Worm (Caenorhabditis elegans) whole organism, L2 larva: ENCODE data around the gene irld-14.
"Not testable (repeated sequence)": the region's sequence is repeated elsewhere in the genome, so short reads cannot be mapped to it uniquely, and the experiment has no call there.

ENCODE experiments used
- C34F6.9 ChIP-seq: fragments of 150-350 bp; optimal IDR thresholded peaks from 2 replicates; lab custom pipeline; 2014; ENCODE audit warnings: missing biosample characterization, missing genetic modification characterization
- F13H6.1 ChIP-seq: sonication (generic microtip); optimal IDR thresholded peaks from 2 replicates; lab custom pipeline; 2016; ENCODE audit warnings: missing genetic modification characterization, missing compliant biosample characterization
- alr-1 ChIP-seq: fragments of 150-350 bp; optimal IDR thresholded peaks from 2 replicates; lab custom pipeline; 2014; ENCODE audit warnings: missing biosample characterization, missing genetic modification characterization
- aly-2 ChIP-seq: fragments of 150-350 bp; optimal IDR thresholded peaks from 2 replicates; lab custom pipeline; 2014; ENCODE audit warnings: missing biosample characterization, missing genetic modification characterization
- ama-1 ChIP-seq: fragments of 150-350 bp; optimal IDR thresholded peaks from 2 replicates; lab custom pipeline; 2018; ENCODE audit warnings: inconsistent platforms
- ceh-16 ChIP-seq: fragments of 150-350 bp; optimal IDR thresholded peaks from 2 replicates; lab custom pipeline; 2014; ENCODE audit warnings: missing biosample characterization, missing genetic modification characterization
- ceh-82 ChIP-seq: fragments of 150-350 bp; optimal IDR thresholded peaks from 2 replicates; lab custom pipeline; 2014; ENCODE audit warnings: missing biosample characterization, missing genetic modification characterization
- crh-2 ChIP-seq: sonication (generic microtip); optimal IDR thresholded peaks from 2 replicates; lab custom pipeline; 2017; ENCODE audit warnings: missing biosample characterization, missing genetic modification characterization
- dmd-4 ChIP-seq: sonication (generic microtip); optimal IDR thresholded peaks from 2 replicates; lab custom pipeline; 2017; ENCODE audit warnings: missing biosample characterization, missing genetic modification characterization
- egl-27 ChIP-seq: sonication (generic microtip); optimal IDR thresholded peaks from 3 replicates; lab custom pipeline; 2017; ENCODE audit warnings: missing biosample characterization, missing genetic modification reagents, missing genetic modification characterization
- elt-3 ChIP-seq: sonication (generic microtip); optimal IDR thresholded peaks from 2 replicates; lab custom pipeline; 2017; ENCODE audit warnings: missing biosample characterization, missing genetic modification characterization
- fos-1 ChIP-seq: fragments of 150-350 bp; optimal IDR thresholded peaks from 2 replicates; lab custom pipeline; 2014; ENCODE audit warnings: missing biosample characterization, missing genetic modification characterization
- gmeb-1 ChIP-seq: fragments of 150-350 bp; optimal IDR thresholded peaks from 2 replicates; lab custom pipeline; 2014; ENCODE audit warnings: missing biosample characterization, missing genetic modification characterization
- lin-11 ChIP-seq: fragments of 150-350 bp; sonication (generic microtip); optimal IDR thresholded peaks from 2 replicates; lab custom pipeline; 2014; ENCODE audit warnings: missing biosample characterization, missing genetic modification characterization, inconsistent platforms, mixed read lengths
- lin-39 ChIP-seq: fragments of 150-350 bp; optimal IDR thresholded peaks from 2 replicates; lab custom pipeline; 2014; ENCODE audit warnings: missing biosample characterization, missing genetic modification reagents, missing genetic modification characterization
- lsy-2 ChIP-seq, 2 experiments: fragments of 150-350 bp in 1 of 2; sonication (generic microtip) in 1 of 2; optimal IDR thresholded peaks; 2 replicates each; lab custom pipeline; 2014 to 2017; ENCODE audit warnings: missing biosample characterization in 2 of 2, missing genetic modification characterization in 2 of 2
- mab-5 ChIP-seq: fragments of 150-350 bp; optimal IDR thresholded peaks from 2 replicates; lab custom pipeline; 2014; ENCODE audit warnings: missing biosample characterization, missing genetic modification characterization
- mbf-1 ChIP-seq: sonication (generic microtip); optimal IDR thresholded peaks from 2 replicates; lab custom pipeline; 2017; ENCODE audit warnings: missing biosample characterization, missing genetic modification characterization
- mdl-1 ChIP-seq, 2 experiments: fragments of 150-350 bp in 1 of 2; sonication (generic microtip) in 1 of 2; optimal IDR thresholded peaks; 2 replicates each; lab custom pipeline; 2017; ENCODE audit warnings: missing biosample characterization in 2 of 2, missing genetic modification characterization in 2 of 2
- nhr-10 ChIP-seq: sonication (generic microtip); optimal IDR thresholded peaks from 2 replicates; lab custom pipeline; 2017; ENCODE audit warnings: missing biosample characterization, missing genetic modification characterization
- nhr-12 ChIP-seq: fragments of 150-350 bp; optimal IDR thresholded peaks from 2 replicates; lab custom pipeline; 2014; ENCODE audit warnings: missing biosample characterization, missing genetic modification characterization
- nhr-129 ChIP-seq: fragments of 150-350 bp; optimal IDR thresholded peaks from 2 replicates; lab custom pipeline; 2014; ENCODE audit warnings: missing biosample characterization, missing genetic modification characterization
- nhr-21 ChIP-seq: fragments of 150-350 bp; optimal IDR thresholded peaks from 2 replicates; lab custom pipeline; 2014; ENCODE audit warnings: missing biosample characterization, missing genetic modification characterization
- nhr-23 ChIP-seq: fragments of 150-350 bp; optimal IDR thresholded peaks from 2 replicates; lab custom pipeline; 2014; ENCODE audit warnings: missing biosample characterization, missing genetic modification reagents, missing genetic modification characterization
- nhr-237 ChIP-seq: fragments of 150-350 bp; optimal IDR thresholded peaks from 2 replicates; lab custom pipeline; 2014; ENCODE audit warnings: missing biosample characterization, missing genetic modification characterization
- nhr-25 ChIP-seq: fragments of 150-350 bp; sonication (generic microtip); optimal IDR thresholded peaks from 3 replicates; lab custom pipeline; 2014; ENCODE audit warnings: missing biosample characterization, missing genetic modification characterization
- nhr-6 ChIP-seq: fragments of 150-350 bp; optimal IDR thresholded peaks from 2 replicates; lab custom pipeline; 2014; ENCODE audit warnings: missing biosample characterization, missing genetic modification characterization
- nhr-77 ChIP-seq: fragments of 150-350 bp; optimal IDR thresholded peaks from 2 replicates; lab custom pipeline; 2014; ENCODE audit warnings: missing biosample characterization, missing genetic modification characterization
- sem-4 ChIP-seq: fragments of 150-350 bp; optimal IDR thresholded peaks from 2 replicates; lab custom pipeline; 2014; ENCODE audit warnings: missing biosample characterization, missing genetic modification reagents, missing genetic modification characterization
- sma-3 ChIP-seq: sonication (generic microtip); optimal IDR thresholded peaks from 2 replicates; lab custom pipeline; 2016; ENCODE audit warnings: missing genetic modification reagents, missing genetic modification characterization, missing compliant biosample characterization
- snpc-4 ChIP-seq: fragments of 150-350 bp; optimal IDR thresholded peaks from 2 replicates; lab custom pipeline; 2014; ENCODE audit warnings: missing biosample characterization, missing genetic modification characterization
- unc-39 ChIP-seq: fragments of 150-350 bp; optimal IDR thresholded peaks from 2 replicates; lab custom pipeline; 2014; ENCODE audit warnings: missing biosample characterization, missing genetic modification characterization
- unc-62 ChIP-seq: fragments of 150-350 bp; optimal IDR thresholded peaks from 2 replicates; lab custom pipeline; 2014; ENCODE audit warnings: missing biosample characterization, missing genetic modification reagents, missing genetic modification characterization
- zag-1 ChIP-seq: fragments of 150-350 bp; optimal IDR thresholded peaks from 2 replicates; lab custom pipeline; 2014; ENCODE audit warnings: missing biosample characterization, missing genetic modification characterization
- ztf-4 ChIP-seq: fragments of 150-350 bp; optimal IDR thresholded peaks from 2 replicates; lab custom pipeline; 2014; ENCODE audit warnings: missing biosample characterization, missing genetic modification characterization

Gene irld-14

ce11 chrV:15020732-15021131, 24.4 kb downstream of the irld-14 start, which contains the start of gene F14H8.5:
Gene F14H8.5 (plus strand): TSS chrV:15021032.
- TF ChIP-seq C34F6.9 (no peak), alr-1 (tag; lab: Kevin White, UChicago) (no peak), egl-27 (tag; lab: Kevin White, UChicago) (no peak), nhr-10 (tag; lab: Kevin White, UChicago) (no peak), mab-5 (no peak), unc-62 (no peak), unc-39 (no peak)

- TF ChIP-seq mab-5 (no peak), nhr-25 (tag; lab: Kevin White, UChicago) (no peak), ama-1 (lab: Kevin White, UChicago) (no peak), mbf-1 (tag; lab: Kevin White, UChicago) (no peak), dmd-4 (no peak), gmeb-1 (tag; lab: Kevin White, UChicago) (no peak), F13H6.1 (tag; lab: Kevin White, UChicago) (no peak), nhr-23 (tag; lab: Kevin White, UChicago) (no peak), nhr-77 (tag; lab: Kevin White, UChicago) (no peak), lsy-2 (tag; optimal IDR thresholded peaks at IDR 0.05; lab: Kevin White, UChicago) (no peak), nhr-12 (tag; lab: Kevin White, UChicago) (no peak), aly-2 (no peak), crh-2 (tag; lab: Kevin White, UChicago) (no peak), zag-1 (tag; lab: Kevin White, UChicago) (no peak), nhr-6 (tag; lab: Kevin White, UChicago) (no peak), mdl-1 (tag; optimal IDR thresholded peaks at IDR 0.05; lab: Kevin White, UChicago) (no peak), nhr-237 (no peak), nhr-21 (tag; lab: Kevin White, UChicago) (no peak), lin-39 (tag; lab: Kevin White, UChicago) (no peak)
These were observed 27.2 kb downstream of the irld-14 start, which contains the start of gene F14H8.4 for ce11 chrV:15023544-15023943. Gene F14H8.4 (plus strand): TSS chrV:15023844.

- TF ChIP-seq snpc-4 (tag; lab: Kevin White, UChicago) (peak; percentile 94), mab-5 (no peak), sma-3 (GFP tag; lab: Kevin White, UChicago) (peak; percentile 64), ceh-16 (tag; lab: Kevin White, UChicago) (peak; percentile 9), lin-11 (tag; lab: Kevin White, UChicago) (no peak), gmeb-1 (tag; lab: Kevin White, UChicago) (peak; percentile 10), zag-1 (tag; lab: Kevin White, UChicago) (no peak), sem-4 (tag; lab: Kevin White, UChicago) (no peak), crh-2 (tag; lab: Kevin White, UChicago) (no peak), nhr-23 (tag; lab: Kevin White, UChicago) (no peak), nhr-237 (no peak), ceh-82 (tag; lab: Kevin White, UChicago) (no peak), fos-1 (tag; lab: Kevin White, UChicago) (peak; percentile 11), nhr-21 (tag; lab: Kevin White, UChicago) (peak; percentile 18)
These were observed 32.7 kb downstream of the irld-14 start, which contains the start of gene F14H8.8 for ce11 chrV:15028896-15029519. Gene F14H8.8 (plus strand): TSS chrV:15029469.

ce11 chrV:15031373-15031772, 35.0 kb downstream of the irld-14 start, which contains the start of gene cng-1:
Gene cng-1 (minus strand): TSS chrV:15031473.
- not testable (repeated sequence) for TF ChIP-seq nhr-129, nhr-10, elt-3 (tag; lab: Kevin White, UChicago)

- not testable (repeated sequence) for TF ChIP-seq sem-4 (tag; lab: Kevin White, UChicago); C34F6.9; ztf-4
These were observed 40.4 kb downstream of the irld-14 start, which contains the start of gene melo-3 for ce11 chrV:15036769-15037168. Gene melo-3 (minus strand): TSS chrV:15036869.
